Worm (Caenorhabditis elegans) whole organism, midembryonic: ENCODE measurements around the gene gakh-1.

Source experiments
- T22C8.4 ChIP-seq: fragments of 200-800 bp; sonication (Bioruptor generic); IDR thresholded peaks from 2 replicates; pipeline ENCODE4 v1.3.6; 2022; ENCODE audit warnings: missing genetic modification characterization, missing compliant biosample characterization
- cog-1 ChIP-seq: sonication (generic microtip); optimal IDR thresholded peaks from 2 replicates; lab custom pipeline; 2016; ENCODE audit warnings: missing genetic modification characterization, missing compliant biosample characterization
- flt-1 ChIP-seq: fragments of 200-800 bp; sonication (Bioruptor generic); IDR thresholded peaks from 2 replicates; pipeline ENCODE4 v1.3.6; 2022; ENCODE audit warnings: missing genetic modification characterization, missing compliant biosample characterization
- klf-2 ChIP-seq: fragments of 200-800 bp; sonication (Bioruptor generic); conservative IDR thresholded peaks from 2 replicates; pipeline ENCODE4 v1.3.6; 2022; ENCODE audit warnings: missing genetic modification reagents, missing genetic modification characterization, missing compliant biosample characterization
- med-1 ChIP-seq: sonication (generic microtip); optimal IDR thresholded peaks from 2 replicates; lab custom pipeline; 2017; ENCODE audit warnings: missing genetic modification characterization, mild to moderate bottlenecking, missing compliant biosample characterization, antibody characterized with exemption, missing genetic modification reagents; ENCODE audit not compliant: insufficient read depth
- ref-1 ChIP-seq: fragments of 200-800 bp; sonication (Bioruptor generic); conservative IDR thresholded peaks from 2 replicates; pipeline ENCODE4 v1.3.6; 2022; ENCODE audit warnings: missing genetic modification reagents, missing genetic modification characterization, missing compliant biosample characterization
- tab-1 ChIP-seq: fragments of 200-800 bp; sonication (Bioruptor generic); IDR thresholded peaks from 2 replicates; pipeline ENCODE4 v1.3.6; 2022; ENCODE audit warnings: missing genetic modification characterization, missing compliant biosample characterization
- ztf-23 ChIP-seq: fragments of 200-800 bp; sonication (Bioruptor generic); IDR thresholded peaks from 2 replicates; pipeline ENCODE4 v1.3.6; 2022; ENCODE audit warnings: missing genetic modification reagents, missing genetic modification characterization, missing compliant biosample characterization
- ztf-29 ChIP-seq: fragments of 200-800 bp; sonication (Bioruptor generic); IDR thresholded peaks from 2 replicates; pipeline ENCODE4 v1.3.6; 2022; ENCODE audit warnings: missing genetic modification reagents, missing genetic modification characterization, missing compliant biosample characterization

DNA sequence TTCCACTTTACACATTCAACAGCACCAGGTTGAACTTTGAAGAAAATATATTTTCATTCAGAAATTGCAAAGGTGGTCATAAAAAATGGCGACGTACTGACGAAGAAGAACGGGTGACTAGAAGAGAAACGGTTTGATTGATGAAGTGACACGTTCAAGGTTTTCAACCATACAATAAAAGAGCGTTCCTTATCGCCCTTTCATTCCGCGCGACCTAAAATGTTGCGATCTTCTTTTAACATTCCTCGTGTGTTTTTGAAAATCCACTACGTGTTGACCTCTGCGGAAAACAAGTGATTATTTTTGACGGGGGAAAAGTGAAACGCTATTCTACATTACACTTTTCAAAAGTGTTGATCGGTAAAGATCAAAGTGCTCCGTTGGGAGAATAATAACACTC lies 45.8 kb downstream of the gakh-1 start:
- TF ChIP-seq ref-1 (GFP tag; lab: Robert Waterston, UW) (no peak), flt-1 (GFP tag; lab: Robert Waterston, UW) (no peak), T22C8.4 (GFP tag; lab: Robert Waterston, UW) (no peak), med-1 (GFP tag; lab: Kevin White, UChicago) (no peak), ztf-29 (GFP tag; lab: Robert Waterston, UW) (no peak), cog-1 (no peak), klf-2 (GFP tag; lab: Robert Waterston, UW) (no peak), ztf-23 (GFP tag; lab: Robert Waterston, UW) (no peak), tab-1 (GFP tag; lab: Robert Waterston, UW) (no peak)
